Fruit fly (Drosophila melanogaster): ENCODE data around the gene brwl.

DNA sequence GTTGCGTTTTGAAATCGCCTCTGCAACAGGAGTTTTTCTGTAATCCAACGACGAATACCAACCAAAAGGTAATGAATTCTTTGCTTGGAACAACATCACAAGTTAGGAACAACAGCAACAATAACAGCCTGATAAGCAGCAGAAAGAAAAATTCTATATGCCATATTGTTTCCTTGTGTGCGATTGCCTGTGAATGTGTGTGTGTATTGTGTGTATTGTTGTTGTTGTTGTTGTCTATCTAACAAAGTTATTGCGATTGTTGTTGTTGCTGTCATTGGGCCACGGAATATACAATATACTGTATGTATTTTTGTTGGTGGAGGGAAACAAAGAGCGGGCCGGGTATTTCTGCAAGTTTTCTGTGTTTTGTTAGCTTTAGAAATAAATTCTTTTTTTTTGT is 441 bp downstream of the brwl start:
- TF ChIP-seq CG8478 (optimal IDR thresholded peaks at IDR 0.05) (no peak), CTCF (optimal IDR thresholded peaks at IDR 0.05) (no peak)
